Worm (Caenorhabditis elegans) whole organism, young adult: Measurements from ENCODE around the gene T09F3.5.
A peak's percentile ranks its signal among the peaks of the same experiment; 100 is the strongest.

Experiments used
- B0035.1 ChIP-seq: sonication (generic microtip); optimal IDR thresholded peaks from 2 replicates; lab custom pipeline; 2016; ENCODE audit warnings: missing genetic modification characterization, mild to moderate bottlenecking, missing compliant biosample characterization, missing genotype, missing genetic modification reagents
- C06A6.2 ChIP-seq: fragments of 200-800 bp; sonication (Bioruptor generic); conservative IDR thresholded peaks from 2 replicates; pipeline ENCODE4 v1.3.6; 2022; ENCODE audit warnings: missing genetic modification characterization, missing compliant biosample characterization
- F10E7.11 ChIP-seq: sonication (generic microtip); optimal IDR thresholded peaks from 2 replicates; lab custom pipeline; 2017; ENCODE audit warnings: mild to moderate bottlenecking, missing genetic modification characterization, moderate library complexity, missing compliant biosample characterization
- F22D6.2 ChIP-seq: sonication (generic microtip); optimal IDR thresholded peaks from 2 replicates; lab custom pipeline; 2016; ENCODE audit warnings: mild to moderate bottlenecking, missing genetic modification characterization, missing compliant biosample characterization
- F23B12.7 ChIP-seq: sonication (generic microtip); optimal IDR thresholded peaks from 2 replicates; lab custom pipeline; 2017; ENCODE audit warnings: missing genetic modification characterization, mild to moderate bottlenecking, missing compliant biosample characterization, antibody characterized with exemption, moderate library complexity; ENCODE audit not compliant: insufficient read depth
- F52B5.7 ChIP-seq: sonication (generic microtip); optimal IDR thresholded peaks from 2 replicates; lab custom pipeline; 2016; ENCODE audit warnings: mild to moderate bottlenecking, missing genetic modification characterization, missing compliant biosample characterization
- F55B11.4 ChIP-seq: sonication (generic microtip); optimal IDR thresholded peaks from 2 replicates; lab custom pipeline; 2016; ENCODE audit warnings: missing compliant biosample characterization, missing genetic modification characterization, borderline replicate concordance; ENCODE audit not compliant: insufficient read depth
- Y53F4B.3 ChIP-seq: fragments of 200-800 bp; sonication (Bioruptor generic); IDR thresholded peaks from 2 replicates; pipeline ENCODE4 v1.3.6; 2022; ENCODE audit warnings: missing genetic modification reagents, missing genetic modification characterization, missing compliant biosample characterization
- aptf-2 ChIP-seq: fragments of 200-800 bp; sonication (Bioruptor generic); conservative IDR thresholded peaks from 2 replicates; pipeline ENCODE4 v1.3.6; 2022; ENCODE audit warnings: missing genetic modification reagents, missing genetic modification characterization, missing compliant biosample characterization
- aptf-3 ChIP-seq: fragments of 200-800 bp; sonication (Bioruptor generic); IDR thresholded peaks from 2 replicates; pipeline ENCODE4 v1.3.6; 2022; ENCODE audit warnings: missing genetic modification characterization, missing compliant biosample characterization
- atf-7 ChIP-seq: sonication (generic microtip); optimal IDR thresholded peaks from 2 replicates; lab custom pipeline; 2017; ENCODE audit warnings: mild to moderate bottlenecking, missing genetic modification characterization, missing compliant biosample characterization
- athp-1 ChIP-seq: sonication (generic microtip); optimal IDR thresholded peaks from 2 replicates; lab custom pipeline; 2017; ENCODE audit warnings: mild to moderate bottlenecking, missing genetic modification characterization, missing compliant biosample characterization
- attf-5 ChIP-seq: fragments of 200-800 bp; sonication (Bioruptor generic); optimal IDR thresholded peaks from 2 replicates; lab custom pipeline; 2018; ENCODE audit warnings: mild to moderate bottlenecking, missing genetic modification characterization, missing compliant biosample characterization
- bed-1 ChIP-seq: fragments of 200-800 bp; sonication (Bioruptor generic); IDR thresholded peaks from 2 replicates; pipeline ENCODE4 v1.3.6; 2022; ENCODE audit warnings: missing genetic modification reagents, missing genetic modification characterization, missing compliant biosample characterization
- cebp-1 ChIP-seq, 2 experiments: fragments of 200-800 bp in 1 of 2; sonication (Bioruptor generic) in 1 of 2; sonication (generic microtip) in 1 of 2; IDR thresholded peaks in 1 of 2; optimal IDR thresholded peaks in 1 of 2; 2 replicates each; pipeline versions ENCODE4 v1.3.6 to Lab custom; 2017 to 2022; ENCODE audit warnings: missing compliant biosample characterization in 2 of 2, missing genetic modification characterization in 2 of 2, mild to moderate bottlenecking in 1 of 2, missing genetic modification reagents in 1 of 2, moderate library complexity in 1 of 2
- cebp-2 ChIP-seq: fragments of 200-800 bp; sonication (Bioruptor generic); IDR thresholded peaks from 2 replicates; pipeline ENCODE4 v1.3.6; 2022; ENCODE audit warnings: missing genetic modification characterization, missing compliant biosample characterization
- ceh-27 ChIP-seq: fragments of 200-800 bp; sonication (Bioruptor generic); optimal IDR thresholded peaks from 2 replicates; lab custom pipeline; 2018; ENCODE audit warnings: mild to moderate bottlenecking, missing genetic modification characterization, moderate library complexity, missing compliant biosample characterization
- ceh-40 ChIP-seq: fragments of 200-800 bp; sonication (Bioruptor generic); IDR thresholded peaks from 2 replicates; pipeline ENCODE4 v1.3.6; 2022; ENCODE audit warnings: missing genetic modification characterization, missing compliant biosample characterization
- ceh-91 ChIP-seq: fragments of 200-800 bp; sonication (Bioruptor generic); IDR thresholded peaks from 2 replicates; pipeline ENCODE4 v1.3.6; 2022; ENCODE audit warnings: missing genetic modification reagents, missing genetic modification characterization, missing compliant biosample characterization
- dpl-1 ChIP-seq: fragments of 150-350 bp; optimal IDR thresholded peaks from 2 replicates; lab custom pipeline; 2014; ENCODE audit warnings: missing biosample characterization, missing genetic modification reagents, missing genetic modification characterization
- egrh-3 ChIP-seq: fragments of 200-800 bp; sonication (Bioruptor generic); IDR thresholded peaks from 2 replicates; pipeline ENCODE4 v1.3.6; 2022; ENCODE audit warnings: missing genetic modification reagents, missing genetic modification characterization, missing compliant biosample characterization
- ekl-4 ChIP-seq: fragments of 200-800 bp; sonication (Bioruptor generic); IDR thresholded peaks from 2 replicates; pipeline ENCODE4 v1.3.6; 2022; ENCODE audit warnings: missing genetic modification reagents, missing genetic modification characterization, missing compliant biosample characterization
- hrde-1 ChIP-seq: sonication (generic microtip); optimal IDR thresholded peaks from 2 replicates; lab custom pipeline; 2016; ENCODE audit warnings: missing genetic modification characterization, mild to moderate bottlenecking, missing compliant biosample characterization, moderate library complexity, missing genotype, missing genetic modification reagents, borderline replicate concordance
- let-526 ChIP-seq: fragments of 200-800 bp; sonication (Bioruptor generic); IDR thresholded peaks from 2 replicates; pipeline ENCODE4 v1.3.6; 2022; ENCODE audit warnings: missing genetic modification reagents, missing genetic modification characterization, missing compliant biosample characterization
- let-607 ChIP-seq, 2 experiments: fragments of 200-800 bp in 1 of 2; sonication (Bioruptor generic) in 1 of 2; sonication (generic microtip) in 1 of 2; optimal IDR thresholded peaks; 2 replicates each; lab custom pipeline; 2016 to 2018; ENCODE audit warnings: mild to moderate bottlenecking in 2 of 2, missing compliant biosample characterization in 2 of 2, missing genetic modification characterization in 2 of 2, moderate library complexity in 2 of 2, missing genotype in 1 of 2
- lin-35 ChIP-seq, 3 experiments: fragments of 150-350 bp in 2 of 3; sonication (generic microtip) in 1 of 3; optimal IDR thresholded peaks; 2 replicates each; lab custom pipeline; 2014 to 2018; ENCODE audit warnings: missing biosample characterization in 3 of 3, missing genetic modification characterization in 3 of 3, missing genetic modification reagents in 3 of 3
- lin-40 ChIP-seq: sonication (generic microtip); optimal IDR thresholded peaks from 2 replicates; lab custom pipeline; 2016; ENCODE audit warnings: missing genetic modification characterization, mild to moderate bottlenecking, missing compliant biosample characterization, missing genotype, missing genetic modification reagents
- madf-8 ChIP-seq: fragments of 200-800 bp; sonication (Bioruptor generic); conservative IDR thresholded peaks from 2 replicates; pipeline ENCODE4 v1.3.6; 2022; ENCODE audit warnings: missing genetic modification reagents, missing genetic modification characterization, missing compliant biosample characterization
- nhr-120 ChIP-seq: fragments of 200-800 bp; sonication (Bioruptor generic); IDR thresholded peaks from 2 replicates; pipeline ENCODE4 v1.3.6; 2022; ENCODE audit warnings: missing genetic modification characterization, missing compliant biosample characterization
- nhr-80 ChIP-seq: sonication (generic microtip); optimal IDR thresholded peaks from 2 replicates; lab custom pipeline; 2016; ENCODE audit warnings: missing genetic modification characterization, missing compliant biosample characterization
- nhr-90 ChIP-seq: sonication (generic microtip); optimal IDR thresholded peaks from 2 replicates; lab custom pipeline; 2016; ENCODE audit warnings: missing genotype, mild to moderate bottlenecking, missing genetic modification characterization, missing compliant biosample characterization
- repo-1 ChIP-seq: sonication (generic microtip); optimal IDR thresholded peaks from 2 replicates; lab custom pipeline; 2017; ENCODE audit warnings: mild to moderate bottlenecking, missing genetic modification characterization, missing compliant biosample characterization
- sea-2 ChIP-seq: fragments of 200-800 bp; sonication (Bioruptor generic); IDR thresholded peaks from 2 replicates; pipeline ENCODE4 v1.3.6; 2022; ENCODE audit warnings: missing genetic modification characterization, missing compliant biosample characterization
- snpc-4 ChIP-seq, 5 experiments: fragments of 150-350 bp in 1 of 5; sonication (generic microtip) in 4 of 5; optimal IDR thresholded peaks; 2 replicates each; lab custom pipeline; 2014 to 2018; ENCODE audit warnings: missing genetic modification characterization in 5 of 5, missing biosample characterization in 3 of 5, antibody characterized with exemption in 2 of 5, mild to moderate bottlenecking in 2 of 5, missing compliant biosample characterization in 2 of 5, missing genotype in 2 of 5, moderate library complexity in 2 of 5, missing genetic modification reagents in 1 of 5
- somi-1 ChIP-seq: fragments of 200-800 bp; sonication (Bioruptor generic); optimal IDR thresholded peaks from 2 replicates; lab custom pipeline; 2018; ENCODE audit warnings: mild to moderate bottlenecking, missing genetic modification characterization, missing compliant biosample characterization
- tbp1 ChIP-seq: fragments of 200-800 bp; sonication (Bioruptor generic); optimal IDR thresholded peaks from 2 replicates; lab custom pipeline; 2018; ENCODE audit warnings: mild to moderate bottlenecking, missing genetic modification characterization, missing compliant biosample characterization
- ztf-22 ChIP-seq: fragments of 200-800 bp; sonication (Bioruptor generic); optimal IDR thresholded peaks from 2 replicates; lab custom pipeline; 2018; ENCODE audit warnings: mild to moderate bottlenecking, missing genetic modification characterization, moderate library complexity, missing compliant biosample characterization

Gene T09F3.5

DNA sequence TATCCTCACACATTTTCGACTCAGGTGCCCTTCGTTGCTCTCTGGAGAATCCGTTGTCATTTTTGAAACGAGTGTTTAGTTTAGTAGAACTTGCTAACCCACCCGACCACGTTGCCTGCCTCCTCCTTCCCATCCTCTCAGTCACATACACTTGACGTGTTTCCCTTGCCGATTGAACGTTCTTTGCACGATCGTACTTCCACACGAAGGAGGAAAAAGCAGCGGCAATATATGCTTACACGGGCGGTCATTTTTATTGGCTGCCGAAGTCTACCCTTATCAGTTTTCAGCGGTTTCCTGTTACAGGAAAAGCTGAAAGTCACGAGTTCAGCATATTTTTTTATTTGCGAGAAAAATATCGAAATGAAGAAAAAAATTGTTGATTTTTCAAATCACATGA lies 6.9 kb upstream of the T09F3.5 start (continued):
- no peak for TF ChIP-seq snpc-4 (GFP tag; optimal IDR thresholded peaks at IDR 0.05; lab: Kevin White, UChicago)
- TF ChIP-seq snpc-4 (tag; optimal IDR thresholded peaks at IDR 0.05; lab: Kevin White, UChicago): peak in 1 of 4 experiments; percentile 20
- TF ChIP-seq cebp-1 (GFP tag; IDR thresholded peaks at IDR 0.05; lab: Robert Waterston, UW): no peak
- TF ChIP-seq cebp-1 (tag; optimal IDR thresholded peaks at IDR 0.05; lab: Kevin White, UChicago): peak; percentile 52
- no peak for TF ChIP-seq nhr-90 (tag; lab: Kevin White, UChicago)
- TF ChIP-seq ceh-27 (GFP tag; lab: Kevin White, UChicago): peak; percentile 48
- 0 out of 2 replicates have a peak, but pooled peaks have one; percentile 81 for TF ChIP-seq cebp-2 (GFP tag; lab: Robert Waterston, UW)
- peak; percentile 86 for TF ChIP-seq nhr-80

DNA sequence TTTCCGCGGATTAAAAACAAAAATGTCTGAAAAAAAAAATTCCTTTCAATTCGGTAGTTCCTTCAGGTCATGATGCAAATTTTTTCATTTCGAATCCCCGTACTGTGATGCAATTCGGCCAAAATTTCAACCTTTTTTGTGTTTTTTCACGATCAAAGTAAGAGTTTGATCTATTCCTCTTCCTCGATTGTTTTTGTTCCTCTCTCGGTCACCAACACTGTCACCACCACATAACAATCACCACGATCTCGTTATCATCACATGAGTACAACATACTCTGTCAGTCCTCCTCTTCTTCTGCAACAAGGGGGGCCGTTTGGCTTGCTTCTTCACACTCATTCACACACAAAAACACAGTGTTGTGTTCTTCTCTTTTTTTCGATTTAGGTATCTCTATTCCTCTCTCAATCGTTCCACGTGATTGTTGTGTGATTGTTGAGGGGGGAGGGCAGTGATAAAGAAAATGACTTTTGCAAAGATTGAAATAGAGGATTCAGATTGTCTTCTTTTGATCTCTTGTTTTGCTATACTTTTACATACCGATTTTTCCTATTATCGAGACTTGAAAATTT lies 6.3 kb upstream of the T09F3.5 start:
- 0 out of 2 replicates have a peak, but pooled peaks have one; percentile 5 for TF ChIP-seq egrh-3
- TF ChIP-seq athp-1 (tag; lab: Kevin White, UChicago): no peak
- peak; percentile 44; the same call in 1 of the 2 replicates for TF ChIP-seq C06A6.2 (GFP tag; lab: Robert Waterston, UW)
- no peak for TF ChIP-seq cebp-1 (GFP tag; IDR thresholded peaks at IDR 0.05; lab: Robert Waterston, UW)
- TF ChIP-seq cebp-1 (tag; optimal IDR thresholded peaks at IDR 0.05; lab: Kevin White, UChicago): peak; percentile 13
- TF ChIP-seq tbp1 (GFP tag; lab: Kevin White, UChicago): peak; percentile 19
- TF ChIP-seq lin-35 (GFP tag; optimal IDR thresholded peaks at IDR 0.05; lab: Kevin White, UChicago): peak in 1 of 3 experiments; percentile 65
- peak; percentile 66 for TF ChIP-seq somi-1 (GFP tag; lab: Kevin White, UChicago)
- peak; percentile 7 for TF ChIP-seq attf-5 (GFP tag; lab: Kevin White, UChicago)
- no peak for TF ChIP-seq ekl-4 (GFP tag; lab: Robert Waterston, UW)

DNA sequence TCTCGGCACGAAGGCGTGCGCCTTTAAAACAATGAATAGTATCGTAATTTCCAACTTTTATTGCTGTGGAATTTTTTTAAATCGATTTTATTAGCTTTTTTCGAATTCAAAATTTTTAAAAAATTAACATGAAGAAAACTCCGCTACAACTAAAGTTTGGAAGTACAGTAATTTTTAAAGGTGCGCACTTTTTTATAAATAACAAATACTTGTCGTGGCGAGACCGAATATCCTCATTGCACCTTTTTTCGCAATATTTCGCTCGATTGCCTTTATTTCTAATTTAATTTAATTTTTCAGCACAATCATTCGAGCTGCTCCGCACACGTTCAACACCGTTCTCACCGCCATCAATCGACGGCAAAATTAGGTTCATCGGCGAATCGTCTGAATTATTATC lies 5.8 kb upstream of the T09F3.5 start, which contains the start of the genes T09F3.2 and T09F3.7:
TSS of gene T09F3.2 (plus strand) at position 301 of the 400 bp plus-strand sequence.
TSS of gene T09F3.7 (plus strand) at position 315 of the 400 bp plus-strand sequence.
- TF ChIP-seq F52B5.7 (tag; lab: Kevin White, UChicago) (no peak), ceh-27 (GFP tag; lab: Kevin White, UChicago) (no peak), B0035.1 (tag; lab: Kevin White, UChicago) (no peak), ceh-91 (no peak), cebp-1 (GFP tag; IDR thresholded peaks at IDR 0.05; lab: Robert Waterston, UW) (no peak), cebp-1 (tag; optimal IDR thresholded peaks at IDR 0.05; lab: Kevin White, UChicago) (no peak), dpl-1 (no peak), F10E7.11 (tag; lab: Kevin White, UChicago) (no peak), madf-8 (GFP tag; lab: Robert Waterston, UW) (no peak)

DNA sequence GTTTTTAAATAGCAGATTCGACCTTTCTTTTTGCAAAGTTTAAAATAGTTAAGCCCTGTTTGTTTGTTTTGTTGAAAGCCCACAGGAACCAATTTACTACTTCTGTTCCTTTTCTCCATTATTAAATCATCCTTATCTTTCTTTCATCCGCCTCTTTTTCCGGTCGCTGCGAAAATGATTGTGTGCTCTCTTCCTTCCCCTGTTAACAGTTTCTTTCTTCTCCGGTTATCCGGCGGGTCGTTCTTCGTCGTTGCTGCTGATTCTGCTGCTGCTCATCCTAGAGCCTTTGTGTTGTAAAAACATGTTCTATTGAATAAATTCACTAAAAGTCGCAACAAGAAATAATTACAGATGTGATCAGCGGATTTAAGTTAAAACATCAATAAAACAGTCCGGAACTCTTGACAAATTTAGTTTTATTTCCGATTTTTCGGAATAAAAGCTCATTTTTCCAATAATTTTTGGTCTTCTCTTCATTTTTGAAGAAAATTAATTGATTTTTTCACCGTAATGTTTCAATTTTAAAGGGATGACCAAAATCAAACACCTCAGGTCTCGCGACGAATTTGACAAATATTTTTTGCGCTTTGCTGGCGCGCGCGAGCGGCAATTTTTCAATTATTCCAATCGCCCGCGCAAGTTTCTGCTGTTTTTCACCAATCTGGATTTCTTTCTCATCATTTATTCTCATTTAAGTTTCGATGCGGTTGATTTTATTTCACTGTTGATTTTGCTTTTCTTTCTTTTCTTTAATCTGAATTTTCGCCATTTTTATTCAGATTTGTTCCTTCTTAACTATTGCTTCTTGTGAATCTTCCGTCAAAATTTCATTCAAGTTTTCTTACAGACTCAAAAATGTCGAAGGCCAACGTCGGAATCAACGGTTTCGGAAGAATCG lies 3.1 kb upstream of the T09F3.5 start, which contains the start of gene gpd-1:
TSS of gene gpd-1 (plus strand) at position 848 of the 898 bp plus-strand sequence.
- TF ChIP-seq repo-1 (peak; percentile 10), F22D6.2 (tag; lab: Kevin White, UChicago) (no peak), aptf-3 (GFP tag; lab: Robert Waterston, UW) (no peak), hrde-1 (tag; lab: Kevin White, UChicago) (peak; percentile 72), bed-1 (GFP tag; lab: Robert Waterston, UW) (no peak), lin-40 (tag; lab: Kevin White, UChicago) (no peak), B0035.1 (tag; lab: Kevin White, UChicago) (no peak), F23B12.7 (tag; lab: Kevin White, UChicago) (no peak), Y53F4B.3 (GFP tag; lab: Robert Waterston, UW) (no peak), let-526 (GFP tag; lab: Robert Waterston, UW) (no peak), madf-8 (GFP tag; lab: Robert Waterston, UW) (peak; percentile 96), sea-2 (GFP tag; lab: Robert Waterston, UW) (no peak), atf-7 (tag; lab: Kevin White, UChicago) (peak; percentile 29), ekl-4 (GFP tag; lab: Robert Waterston, UW) (peak; percentile 62; the same call in 1 of the 2 replicates), let-607 (tag; optimal IDR thresholded peaks at IDR 0.05; lab: Kevin White, UChicago) (no peak), ceh-40 (0 out of 2 replicates have a peak, but pooled peaks have one; percentile 7), aptf-2 (GFP tag; lab: Robert Waterston, UW) (no peak), F55B11.4 (no peak), F10E7.11 (tag; lab: Kevin White, UChicago) (peak; percentile 53), nhr-120 (GFP tag; lab: Robert Waterston, UW) (no peak), ztf-22 (GFP tag; lab: Kevin White, UChicago) (no peak)
